Fruit fly (Drosophila melanogaster) whole organism, embryonic: ENCODE data around the gene CG6398.
A peak's percentile ranks its signal among the peaks of the same experiment; 100 is the strongest.

Source experiments
- B-H1 ChIP-seq: fragments of 200-800 bp; sonication (Bioruptor generic); IDR thresholded peaks from 3 replicates; pipeline ENCODE4 v1.3.6; 2022; ENCODE audit warnings: missing biosample characterization, missing genetic modification characterization
- CG1024 ChIP-seq: fragments of 200-800 bp; sonication (Bioruptor generic); IDR thresholded peaks from 2 replicates; pipeline ENCODE4 v1.3.6; 2022; ENCODE audit warnings: missing biosample characterization, missing genetic modification characterization
- CG13624 ChIP-seq: fragments of 200-800 bp; sonication (Bioruptor generic); optimal IDR thresholded peaks from 2 replicates; lab custom pipeline; 2016; ENCODE audit warnings: missing biosample characterization, missing genetic modification characterization
- CG16779 ChIP-seq: fragments of 200-800 bp; sonication (Bioruptor generic); IDR thresholded peaks from 2 replicates; pipeline ENCODE4 v1.3.6; 2022; ENCODE audit warnings: missing biosample characterization, missing genetic modification characterization
- CG18476 ChIP-seq: fragments of 200-800 bp; sonication (Bioruptor generic); optimal IDR thresholded peaks from 2 replicates; lab custom pipeline; 2016; ENCODE audit warnings: missing biosample characterization, mild to moderate bottlenecking, missing genetic modification characterization
- CG32772 ChIP-seq: fragments of 200-800 bp; sonication (Bioruptor generic); IDR thresholded peaks from 2 replicates; pipeline ENCODE4 v1.3.6; 2022; ENCODE audit warnings: missing biosample characterization, missing genetic modification characterization
- CG42726 ChIP-seq: fragments of 200-800 bp; sonication (Bioruptor generic); IDR thresholded peaks from 2 replicates; pipeline ENCODE4 v1.3.6; 2022; ENCODE audit warnings: missing biosample characterization, missing genetic modification characterization; ENCODE audit not compliant: partially characterized antibody
- CG4617 ChIP-seq: fragments of 200-800 bp; sonication (Bioruptor generic); optimal IDR thresholded peaks from 3 replicates; lab custom pipeline; 2016; ENCODE audit warnings: missing biosample characterization, missing genetic modification characterization, borderline replicate concordance
- CG7963 ChIP-seq: fragments of 200-800 bp; sonication (Bioruptor generic); IDR thresholded peaks from 3 replicates; pipeline ENCODE4 v1.3.6; 2022; ENCODE audit warnings: missing biosample characterization, missing genetic modification characterization; ENCODE audit not compliant: partially characterized antibody
- CG9727 ChIP-seq: fragments of 200-800 bp; sonication (Bioruptor generic); optimal IDR thresholded peaks from 3 replicates; lab custom pipeline; 2017; ENCODE audit warnings: missing biosample characterization, mild to moderate bottlenecking, missing genetic modification characterization
- CG9817 ChIP-seq: fragments of 200-800 bp; sonication (Bioruptor generic); optimal IDR thresholded peaks from 2 replicates; lab custom pipeline; 2018; ENCODE audit warnings: missing biosample characterization, mild to moderate bottlenecking, missing genetic modification characterization, moderate library complexity
- Camta ChIP-seq: fragments of 200-800 bp; sonication (Bioruptor generic); optimal IDR thresholded peaks from 2 replicates; lab custom pipeline; 2016; ENCODE audit warnings: missing biosample characterization, missing genetic modification characterization
- CkIIα-i1 ChIP-seq: fragments of 200-800 bp; sonication (Bioruptor generic); IDR thresholded peaks from 2 replicates; pipeline ENCODE4 v1.3.6; 2022; ENCODE audit warnings: missing biosample characterization, missing genetic modification characterization
- CoRest ChIP-seq: fragments of 200-800 bp; sonication (Bioruptor generic); optimal IDR thresholded peaks from 3 replicates; lab custom pipeline; 2018; ENCODE audit warnings: missing biosample characterization, mild to moderate bottlenecking, missing genetic modification characterization, moderate library complexity
- Dip2 ChIP-seq: fragments of 200-800 bp; sonication (Bioruptor generic); IDR thresholded peaks from 2 replicates; pipeline ENCODE4 v1.3.6; 2022; ENCODE audit warnings: missing biosample characterization, missing genetic modification characterization
- Dip3 ChIP-seq: fragments of 200-800 bp; sonication (Bioruptor generic); optimal IDR thresholded peaks from 3 replicates; lab custom pipeline; 2016; ENCODE audit warnings: missing biosample characterization, missing genetic modification characterization
- Doc2 ChIP-seq: fragments of 200-800 bp; sonication (Bioruptor generic); IDR thresholded peaks from 2 replicates; pipeline ENCODE4 v1.3.6; 2022; ENCODE audit warnings: missing biosample characterization, missing genetic modification characterization
- E2f1 ChIP-seq: fragments of 200-800 bp; sonication (Bioruptor generic); IDR thresholded peaks from 2 replicates; pipeline ENCODE4 v1.3.6; 2022; ENCODE audit warnings: missing biosample characterization, missing genetic modification characterization
- Gsc ChIP-seq: fragments of 200-800 bp; sonication (Bioruptor generic); IDR thresholded peaks from 2 replicates; pipeline ENCODE4 v1.3.6; 2022; ENCODE audit warnings: missing biosample characterization, missing genetic modification characterization
- Hmr ChIP-seq: fragments of 200-800 bp; sonication (Bioruptor generic); optimal IDR thresholded peaks from 3 replicates; lab custom pipeline; 2017; ENCODE audit warnings: mild to moderate bottlenecking, missing biosample characterization, missing genetic modification reagents, missing genetic modification characterization
- Hr51 ChIP-seq, 2 experiments: fragments of 200-800 bp; sonication (Bioruptor generic); optimal IDR thresholded peaks; 2 replicates in 1 of 2; 3 replicates in 1 of 2; lab custom pipeline; 2016 to 2018; ENCODE audit warnings: missing biosample characterization in 2 of 2, missing genetic modification characterization in 2 of 2, mild to moderate bottlenecking in 1 of 2, moderate library complexity in 1 of 2
- Max ChIP-seq: fragments of 200-800 bp; sonication (Bioruptor generic); optimal IDR thresholded peaks from 2 replicates; lab custom pipeline; 2016; ENCODE audit warnings: missing biosample characterization, mild to moderate bottlenecking, missing genetic modification characterization
- Med ChIP-seq: fragments of 200-800 bp; sonication (Bioruptor generic); peaks from one replicate; lab custom pipeline; 2016; ENCODE audit warnings: missing biosample characterization, missing genetic modification characterization, mild to moderate bottlenecking, inconsistent platforms, moderate library complexity
- Meics ChIP-seq: fragments of 200-800 bp; sonication (Bioruptor generic); optimal IDR thresholded peaks from 2 replicates; lab custom pipeline; 2017; ENCODE audit warnings: missing biosample characterization, mild to moderate bottlenecking, missing genetic modification characterization
- NC2β ChIP-seq: fragments of 200-800 bp; sonication (Bioruptor generic); optimal IDR thresholded peaks from 2 replicates; lab custom pipeline; 2016; ENCODE audit warnings: missing biosample characterization, missing genetic modification characterization
- NFAT ChIP-seq: fragments of 200-800 bp; sonication (Bioruptor generic); IDR thresholded peaks from 2 replicates; pipeline ENCODE4 v1.3.6; 2022; ENCODE audit warnings: missing biosample characterization, missing genetic modification characterization
- Scr ChIP-seq: fragments of 200-800 bp; sonication (Bioruptor generic); IDR thresholded peaks from 2 replicates; pipeline ENCODE4 v1.3.6; 2022; ENCODE audit warnings: missing biosample characterization, missing genetic modification characterization; ENCODE audit not compliant: partially characterized antibody
- Sry-β ChIP-seq: fragments of 200-800 bp; sonication (Bioruptor generic); optimal IDR thresholded peaks from 2 replicates; lab custom pipeline; 2018; ENCODE audit warnings: missing biosample characterization, mild to moderate bottlenecking, missing genetic modification characterization, moderate library complexity
- Stat92E ChIP-seq, 3 experiments: fragments of >200 bp in 2 of 3; fragments of 200-800 bp in 1 of 3; sonication (Bioruptor generic) in 1 of 3; optimal IDR thresholded peaks; 2 replicates each; lab custom pipeline; 2017 to 2019; ENCODE audit warnings: missing biosample characterization in 3 of 3, missing genetic modification characterization in 3 of 3, mild to moderate bottlenecking in 1 of 3, moderate library complexity in 1 of 3
- Vsx1 ChIP-seq: fragments of 200-800 bp; sonication (Bioruptor generic); optimal IDR thresholded peaks from 2 replicates; lab custom pipeline; 2017; ENCODE audit warnings: missing biosample characterization, mild to moderate bottlenecking, missing genetic modification characterization, missing genetic modification reagents
- abd-A ChIP-seq: fragments of 200-800 bp; sonication (Bioruptor generic); optimal IDR thresholded peaks from 3 replicates; lab custom pipeline; 2019; ENCODE audit warnings: missing biosample characterization, mild to moderate bottlenecking, missing genetic modification characterization, moderate library complexity
- aop ChIP-seq: fragments of 200-800 bp; sonication (Bioruptor generic); IDR thresholded peaks from 2 replicates; pipeline ENCODE4 v1.3.6; 2022; ENCODE audit warnings: missing biosample characterization, missing genetic modification characterization
- chn ChIP-seq: fragments of 200-800 bp; sonication (Bioruptor generic); optimal IDR thresholded peaks from 2 replicates; lab custom pipeline; 2016; ENCODE audit warnings: missing biosample characterization, missing genetic modification characterization
- corto ChIP-seq: fragments of 200-800 bp; sonication (Bioruptor generic); optimal IDR thresholded peaks from 2 replicates; lab custom pipeline; 2016; ENCODE audit warnings: missing biosample characterization, mild to moderate bottlenecking, missing genetic modification characterization, moderate library complexity
- crp ChIP-seq, 2 experiments: fragments of 200-800 bp; sonication (Bioruptor generic); optimal IDR thresholded peaks; 2 replicates in 1 of 2; 3 replicates in 1 of 2; lab custom pipeline; 2017; ENCODE audit warnings: missing biosample characterization in 2 of 2, missing genetic modification characterization in 2 of 2, mild to moderate bottlenecking in 1 of 2, moderate library complexity in 1 of 2
- dpn ChIP-seq, 2 experiments: fragments of 200-800 bp; sonication (Bioruptor generic); optimal IDR thresholded peaks; 3 replicates each; lab custom pipeline; 2016; ENCODE audit warnings: missing biosample characterization in 2 of 2, missing genetic modification characterization in 2 of 2
- fd102C ChIP-seq: fragments of 200-800 bp; sonication (Bioruptor generic); optimal IDR thresholded peaks from 2 replicates; lab custom pipeline; 2018; ENCODE audit warnings: missing biosample characterization, mild to moderate bottlenecking, missing genetic modification characterization, moderate library complexity
- fd64A ChIP-seq: fragments of 200-800 bp; sonication (Bioruptor generic); optimal IDR thresholded peaks from 3 replicates; lab custom pipeline; 2018; ENCODE audit warnings: missing biosample characterization, mild to moderate bottlenecking, missing genetic modification characterization
- gsb ChIP-seq: fragments of 200-800 bp; sonication (Bioruptor generic); IDR thresholded peaks from 2 replicates; pipeline ENCODE4 v1.3.6; 2022; ENCODE audit warnings: missing biosample characterization, missing genetic modification characterization
- gt ChIP-seq: fragments of 200-800 bp; sonication (Bioruptor generic); IDR thresholded peaks from 2 replicates; pipeline ENCODE4 v1.3.6; 2022; ENCODE audit warnings: missing biosample characterization, missing genetic modification characterization
- lbe ChIP-seq: fragments of 200-800 bp; sonication (Bioruptor generic); optimal IDR thresholded peaks from 2 replicates; lab custom pipeline; 2016; ENCODE audit warnings: missing biosample characterization, mild to moderate bottlenecking, missing genetic modification characterization
- maf-S ChIP-seq: fragments of 200-800 bp; sonication (Bioruptor generic); optimal IDR thresholded peaks from 2 replicates; lab custom pipeline; 2016; ENCODE audit warnings: missing biosample characterization, missing genetic modification characterization
- pros ChIP-seq: fragments of 200-800 bp; sonication (Bioruptor generic); optimal IDR thresholded peaks from 3 replicates; lab custom pipeline; 2019; ENCODE audit warnings: missing biosample characterization, mild to moderate bottlenecking, missing genetic modification characterization, moderate library complexity
- ranshi ChIP-seq: fragments of 200-800 bp; sonication (Bioruptor generic); IDR thresholded peaks from 2 replicates; pipeline ENCODE4 v1.3.6; 2022; ENCODE audit warnings: missing biosample characterization, missing genetic modification characterization
- rib ChIP-seq: fragments of 200-800 bp; sonication (Bioruptor generic); IDR thresholded peaks from 2 replicates; pipeline ENCODE4 v1.3.6; 2022; ENCODE audit warnings: missing biosample characterization, missing genetic modification characterization
- shn ChIP-seq: fragments of 200-800 bp; sonication (Bioruptor generic); optimal IDR thresholded peaks from 3 replicates; lab custom pipeline; 2016; ENCODE audit warnings: missing biosample characterization, missing genetic modification characterization
- sim ChIP-seq: fragments of 200-800 bp; sonication (Bioruptor generic); IDR thresholded peaks from 2 replicates; pipeline ENCODE4 v1.3.6; 2022; ENCODE audit warnings: missing biosample characterization, missing genetic modification characterization
- slbo ChIP-seq: fragments of 200-800 bp; sonication (Bioruptor generic); IDR thresholded peaks from 2 replicates; pipeline ENCODE4 v1.3.6; 2022; ENCODE audit warnings: missing biosample characterization, missing genetic modification characterization
- zen ChIP-seq: fragments of 200-800 bp; sonication (Bioruptor generic); optimal IDR thresholded peaks from 3 replicates; lab custom pipeline; 2018; ENCODE audit warnings: missing biosample characterization, mild to moderate bottlenecking, missing genetic modification characterization, moderate library complexity

Gene CG6398

dm6 chrX:17880269-17880889 lies 49.8 kb downstream of the CG6398 start (continued):
- TF ChIP-seq pros (GFP tag; lab: Kevin White, UChicago) (peak; percentile 58), Dip2 (GFP tag; lab: Robert Waterston, UW) (peak; percentile 50), aop (GFP tag; lab: Robert Waterston, UW) (peak; percentile 84), sim (GFP tag; lab: Robert Waterston, UW) (peak; percentile 70; the same call in 1 of the 2 replicates), Gsc (GFP tag; lab: Robert Waterston, UW) (peak; percentile 86), NC2β (peak; percentile 87), CG1024 (GFP tag; lab: Robert Waterston, UW) (peak; percentile 87), E2f1 (GFP tag; lab: Robert Waterston, UW) (peak; percentile 93), Stat92E (GFP tag; optimal IDR thresholded peaks at IDR 0.05; lab: Kevin White, UChicago) (peak in 1 of 3 experiments; percentile 84), rib (GFP tag; lab: Robert Waterston, UW) (peak; percentile 90), Scr (GFP tag; lab: Robert Waterston, UW) (no peak), Meics (GFP tag; lab: Kevin White, UChicago) (peak; percentile 92), maf-S (peak; percentile 92), CG9817 (tag; lab: Kevin White, UChicago) (peak; percentile 98), chn (GFP tag; lab: Kevin White, UChicago) (peak; percentile 94), CkIIα-i1 (GFP tag; lab: Robert Waterston, UW) (peak; percentile 46; the same call in 1 of the 2 replicates), Sry-β (GFP tag; lab: Kevin White, UChicago) (peak; percentile 14), CG32772 (peak; percentile 97), slbo (GFP tag; lab: Robert Waterston, UW) (peak; percentile 98), CoRest (tag; lab: Kevin White, UChicago) (peak; percentile 96), ranshi (GFP tag; lab: Robert Waterston, UW) (peak; percentile 95), fd102C (GFP tag; lab: Kevin White, UChicago) (no peak), shn (GFP tag; lab: Kevin White, UChicago) (peak; percentile 89), Dip3 (peak; percentile 97), Hmr (peak; percentile 96), Med (GFP tag; lab: Kevin White, UChicago) (peak; percentile 100), abd-A (tag; lab: Kevin White, UChicago) (peak; percentile 99), CG18476 (GFP tag; lab: Kevin White, UChicago) (peak; percentile 77), fd64A (GFP tag; lab: Kevin White, UChicago) (peak; percentile 90), CG7963 (GFP tag; lab: Robert Waterston, UW) (no peak), Max (peak; percentile 77), Vsx1 (peak; percentile 76), CG42726 (no peak), CG13624 (GFP tag; lab: Kevin White, UChicago) (peak; percentile 97), zen (tag; lab: Kevin White, UChicago) (peak; percentile 66), Doc2 (GFP tag; lab: Robert Waterston, UW) (peak; percentile 70; the same call in 1 of the 2 replicates), gsb (GFP tag; lab: Robert Waterston, UW) (peak; percentile 93), NFAT (GFP tag; lab: Robert Waterston, UW) (peak; percentile 96), corto (GFP tag; lab: Kevin White, UChicago) (peak; percentile 84), crp (GFP tag; optimal IDR thresholded peaks at IDR 0.05; lab: Kevin White, UChicago) (peak in 1 of 2 experiments; percentile 60), CG9727 (GFP tag; lab: Kevin White, UChicago) (peak; percentile 91), B-H1 (peak; percentile 93), lbe (peak; percentile 95), gt (GFP tag; lab: Robert Waterston, UW) (peak; percentile 79), CG16779 (GFP tag; lab: Robert Waterston, UW) (peak; percentile 92), CG4617 (peak; percentile 76), Camta (GFP tag; lab: Kevin White, UChicago) (peak; percentile 92), dpn (GFP tag; optimal IDR thresholded peaks at IDR 0.05; lab: Kevin White, UChicago) (peak; percentile 97 to 98), Hr51 (GFP tag; optimal IDR thresholded peaks at IDR 0.05; lab: Kevin White, UChicago) (peak; percentile 94 to 95)
